2 worm cellular contexts compared by ENCODE assay signal in genomic region chrII:6835500-6835899, ce11.
TF ChIP-seq lines count a peak whose summit lies in the region.

No protein-coding gene starts in this region.

TF ChIP-seq in whole organism, L1 larva, 84 proteins besides CTCF, POLR2A, EP300 and RAD21 (continued from another document):
- TF ChIP-seq jun-1 (tag; optimal IDR thresholded peaks at IDR 0.05; lab: Kevin White, UChicago) (no peak), elt-3 (tag; optimal IDR thresholded peaks at IDR 0.05; lab: Kevin White, UChicago) (peak in 1 of 6 experiments; percentile 50), pag-3 (tag; optimal IDR thresholded peaks at IDR 0.05; lab: Kevin White, UChicago; ENCODE audit: borderline replicate concordance, insufficient read depth) (no peak), mef-2 (tag; optimal IDR thresholded peaks at IDR 0.05; lab: Kevin White, UChicago) (no peak), ets-5 (GFP tag; IDR thresholded peaks at IDR 0.05; lab: Robert Waterston, UW) (no peak), unc-130 (tag; optimal IDR thresholded peaks at IDR 0.05; lab: Kevin White, UChicago) (no peak), mep-1 (tag; optimal IDR thresholded peaks at IDR 0.05; lab: Kevin White, UChicago) (peak; percentile 63), C34B4.2 (tag; optimal IDR thresholded peaks at IDR 0.05; lab: Kevin White, UChicago) (no peak), F16B12.6 (tag; optimal IDR thresholded peaks at IDR 0.05; lab: Kevin White, UChicago) (no peak), nhr-71 (tag; optimal IDR thresholded peaks at IDR 0.05; lab: Kevin White, UChicago) (peak; percentile 27), irx-1 (tag; optimal IDR thresholded peaks at IDR 0.05; lab: Kevin White, UChicago) (no peak), tbx-2 (tag; optimal IDR thresholded peaks at IDR 0.05; lab: Kevin White, UChicago) (peak; percentile 31), nhr-20 (tag; optimal IDR thresholded peaks at IDR 0.05; lab: Kevin White, UChicago) (peak; percentile 36), nhr-84 (tag; optimal IDR thresholded peaks at IDR 0.05; lab: Kevin White, UChicago) (no peak), blmp-1 (tag; optimal IDR thresholded peaks at IDR 0.05; lab: Kevin White, UChicago) (peak; percentile 85), nhr-12 (tag; optimal IDR thresholded peaks at IDR 0.05; lab: Kevin White, UChicago) (no peak), ceh-8 (GFP tag; optimal IDR thresholded peaks at IDR 0.05; lab: Kevin White, UChicago) (peak; percentile 2), egl-27 (tag; optimal IDR thresholded peaks at IDR 0.05; lab: Kevin White, UChicago) (peak in 1 of 2 experiments; percentile 85), mab-9 (GFP tag; IDR thresholded peaks at IDR 0.05; lab: Robert Waterston, UW) (no peak), fkh-4 (tag; optimal IDR thresholded peaks at IDR 0.05; lab: Kevin White, UChicago; ENCODE audit: borderline replicate concordance) (no peak), fkh-10 (GFP tag; optimal IDR thresholded peaks at IDR 0.05; lab: Kevin White, UChicago) (no peak), Y116A8C.19 (tag; optimal IDR thresholded peaks at IDR 0.05; lab: Kevin White, UChicago; ENCODE audit: borderline replicate concordance) (no peak), snpc-4 (tag; optimal IDR thresholded peaks at IDR 0.05; lab: Kevin White, UChicago) (no peak), swsn-7 (tag; optimal IDR thresholded peaks at IDR 0.05; lab: Kevin White, UChicago) (peak; percentile 11), ceh-82 (tag; optimal IDR thresholded peaks at IDR 0.05; lab: Kevin White, UChicago) (peak in 1 of 3 experiments; percentile 29), vab-15 (tag; optimal IDR thresholded peaks at IDR 0.05; lab: Kevin White, UChicago) (peak; percentile 61), hlh-17 (GFP tag; optimal IDR thresholded peaks at IDR 0.05; lab: Kevin White, UChicago; ENCODE audit: borderline replicate concordance) (no peak), pqm-1 (tag; optimal IDR thresholded peaks at IDR 0.05; lab: Kevin White, UChicago) (no peak), ceh-63 (GFP tag; optimal IDR thresholded peaks at IDR 0.05; lab: Kevin White, UChicago) (no peak), ama-1 (optimal IDR thresholded peaks at IDR 0.05; lab: Kevin White, UChicago) (no peak), unc-86 (tag; optimal IDR thresholded peaks at IDR 0.05; lab: Kevin White, UChicago) (no peak), dsc-1 (tag; optimal IDR thresholded peaks at IDR 0.05; lab: Kevin White, UChicago) (peak; percentile 8), efl-1 (optimal IDR thresholded peaks at IDR 0.05; lab: Kevin White, UChicago) (peak; percentile 13 to 21), efl-1 (GFP tag; optimal IDR thresholded peaks at IDR 0.05 in 1 of 2; lab: Kevin White, UChicago) (no peak), lin-14 (GFP tag; optimal IDR thresholded peaks at IDR 0.05; lab: Kevin White, UChicago) (peak; percentile 88)
TF ChIP-seq in whole organism, L1 larva: peak in this region for 19.

TF ChIP-seq in whole organism, L3 larva, 47 proteins besides CTCF, POLR2A, EP300 and RAD21 (continued from another document):
- TF ChIP-seq ceh-28 (tag; optimal IDR thresholded peaks at IDR 0.05; lab: Kevin White, UChicago), result no peak
- no peak for TF ChIP-seq nhr-11 (tag; optimal IDR thresholded peaks at IDR 0.05; lab: Kevin White, UChicago)
- TF ChIP-seq nhr-67 (tag; optimal IDR thresholded peaks at IDR 0.05; lab: Kevin White, UChicago), result no peak
- TF ChIP-seq R02D3.7 (tag; optimal IDR thresholded peaks at IDR 0.05; lab: Kevin White, UChicago), result no peak
- no peak for TF ChIP-seq ama-1 (optimal IDR thresholded peaks at IDR 0.05; lab: Kevin White, UChicago)
- peak; percentile 39 for TF ChIP-seq nhr-43 (tag; optimal IDR thresholded peaks at IDR 0.05; lab: Kevin White, UChicago; ENCODE audit: poor library complexity, severe bottlenecking)
- TF ChIP-seq jun-1 (tag; optimal IDR thresholded peaks at IDR 0.05; lab: Kevin White, UChicago), result no peak
- TF ChIP-seq nfya-1 (tag; optimal IDR thresholded peaks at IDR 0.05; lab: Kevin White, UChicago; ENCODE audit: insufficient read depth), result peak; percentile 37
